Worm (Caenorhabditis elegans) whole organism, mixed stage, embryonic: ENCODE data around the gene kvs-1.

Experiments
- M03D4.4 ChIP-seq: sonication (generic microtip); optimal IDR thresholded peaks from 2 replicates; lab custom pipeline; 2017; ENCODE audit warnings: mild to moderate bottlenecking, missing genetic modification characterization, missing compliant biosample characterization
- lin-32 ChIP-seq: fragments of 200-800 bp; sonication (Bioruptor generic); optimal IDR thresholded peaks from 2 replicates; lab custom pipeline; 2018; ENCODE audit warnings: mild to moderate bottlenecking, missing genetic modification characterization, missing compliant biosample characterization
- mab-5 ChIP-seq: fragments of 150-350 bp; optimal IDR thresholded peaks from 2 replicates; lab custom pipeline; 2014; ENCODE audit warnings: missing biosample characterization, missing genetic modification characterization
- nhr-237 ChIP-seq: fragments of 150-350 bp; optimal IDR thresholded peaks from 2 replicates; lab custom pipeline; 2014; ENCODE audit warnings: missing biosample characterization, missing genetic modification characterization
- nhr-28 ChIP-seq: fragments of 150-350 bp; optimal IDR thresholded peaks from 2 replicates; lab custom pipeline; 2014; ENCODE audit warnings: missing biosample characterization, missing genetic modification characterization
- pha-4 ChIP-seq: fragments of 150-350 bp; optimal IDR thresholded peaks from 2 replicates; lab custom pipeline; 2018; ENCODE audit warnings: missing biosample characterization, missing genetic modification reagents, missing genetic modification characterization
- snpc-4 ChIP-seq: fragments of 150-350 bp; optimal IDR thresholded peaks from 2 replicates; lab custom pipeline; 2014; ENCODE audit warnings: missing biosample characterization, missing genetic modification characterization
- unc-39 ChIP-seq: fragments of 150-350 bp; optimal IDR thresholded peaks from 2 replicates; lab custom pipeline; 2014; ENCODE audit warnings: missing biosample characterization, missing genetic modification characterization

ce11 chrX:7736171-7736570 is 29.2 kb upstream of the kvs-1 start, which contains the start of gene set-12:
- no peak for TF ChIP-seq pha-4 (tag; lab: Kevin White, UChicago)
- TF ChIP-seq unc-39 (tag; lab: Kevin White, UChicago), result no peak
- no peak for TF ChIP-seq snpc-4 (tag; lab: Kevin White, UChicago)
- no peak for TF ChIP-seq nhr-237
- no peak for TF ChIP-seq M03D4.4 (tag; lab: Kevin White, UChicago)
- TF ChIP-seq mab-5 (tag; lab: Kevin White, UChicago), result no peak
- TF ChIP-seq lin-32, result no peak
- no peak for TF ChIP-seq nhr-28 (tag; lab: Kevin White, UChicago)
